Fruit fly (Drosophila melanogaster) Kc167 (cell line): ENCODE data around the gene Ser.

ENCODE experiments used
- Myc ChIP-seq: fragments of >200 bp; optimal IDR thresholded peaks from 2 replicates; lab custom pipeline; 2017; ENCODE audit warnings: missing external identifiers
- Sin3A ChIP-seq: fragments of >200 bp; optimal IDR thresholded peaks from 2 replicates; lab custom pipeline; 2018; ENCODE audit warnings: missing external identifiers
- h ChIP-seq: fragments of >200 bp; optimal IDR thresholded peaks from 3 replicates; lab custom pipeline; 2018; ENCODE audit warnings: missing external identifiers
- insv ChIP-seq: fragments of >200 bp; optimal IDR thresholded peaks from 3 replicates; lab custom pipeline; 2018; ENCODE audit warnings: missing external identifiers
- psq ChIP-seq: fragments of >200 bp; optimal IDR thresholded peaks from 2 replicates; lab custom pipeline; 2017; ENCODE audit warnings: missing external identifiers
- ttk ChIP-seq: sonication (Bioruptor generic); optimal IDR thresholded peaks from 2 replicates; lab custom pipeline; 2017; ENCODE audit warnings: missing external identifiers

Gene Ser

DNA sequence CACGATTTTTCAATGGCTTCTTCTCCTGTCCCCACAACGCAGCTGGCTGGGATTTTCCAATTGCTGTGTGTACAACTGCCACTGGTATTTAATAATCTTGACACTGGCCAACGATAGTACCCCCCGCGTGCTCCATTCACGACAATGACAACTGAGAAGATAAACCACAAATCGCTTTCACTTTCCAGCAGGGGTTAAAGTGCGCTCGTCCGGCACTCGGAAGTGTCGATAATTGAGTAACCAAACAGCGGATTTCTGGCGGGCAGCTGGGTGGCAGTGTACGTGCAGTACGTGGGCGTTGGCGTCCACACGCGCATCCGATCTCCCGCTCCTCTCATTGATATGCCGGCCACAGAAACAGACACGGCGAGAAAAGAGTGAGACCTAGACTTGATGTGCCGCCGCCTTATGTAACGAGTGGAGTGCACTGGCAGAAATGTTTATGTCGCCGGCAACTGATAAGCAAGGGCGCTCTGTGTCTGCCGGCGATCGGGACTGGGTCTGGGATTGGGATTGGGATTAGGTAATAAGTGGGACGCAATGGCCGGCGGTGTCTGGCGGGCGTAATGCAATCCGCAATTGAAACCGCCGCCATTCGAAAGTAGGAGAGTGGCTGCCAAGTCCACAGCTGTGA is 59.2 kb downstream of the Ser start:
- TF ChIP-seq Sin3A (no peak), psq (lab: Kevin White, UChicago) (no peak), h (lab: Kevin White, UChicago) (no peak), insv (lab: Kevin White, UChicago) (no peak), Myc (no peak), ttk (lab: Kevin White, UChicago) (no peak)

DNA sequence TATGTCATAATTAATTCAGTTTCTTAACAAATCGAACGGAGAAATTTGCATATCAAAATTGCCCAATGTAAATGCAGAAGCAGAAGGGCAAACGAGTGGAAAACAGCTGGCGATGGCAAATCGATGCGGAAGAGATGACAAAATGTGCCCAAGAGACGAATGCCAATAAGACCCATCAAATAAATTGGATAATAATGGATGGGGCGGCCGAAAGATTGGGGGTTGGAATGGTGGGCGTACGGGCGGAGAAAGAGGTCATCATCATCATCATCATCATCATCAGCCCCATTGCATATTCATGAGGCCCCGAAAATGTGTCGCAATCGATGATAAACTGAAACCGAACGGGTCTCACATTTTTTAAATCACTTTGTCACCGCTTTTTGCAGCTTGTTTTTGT is 60.1 kb downstream of the Ser start:
- TF ChIP-seq psq (lab: Kevin White, UChicago) (no peak), ttk (lab: Kevin White, UChicago) (no peak), Sin3A (no peak), insv (lab: Kevin White, UChicago) (no peak), Myc (no peak), h (lab: Kevin White, UChicago) (no peak)

DNA sequence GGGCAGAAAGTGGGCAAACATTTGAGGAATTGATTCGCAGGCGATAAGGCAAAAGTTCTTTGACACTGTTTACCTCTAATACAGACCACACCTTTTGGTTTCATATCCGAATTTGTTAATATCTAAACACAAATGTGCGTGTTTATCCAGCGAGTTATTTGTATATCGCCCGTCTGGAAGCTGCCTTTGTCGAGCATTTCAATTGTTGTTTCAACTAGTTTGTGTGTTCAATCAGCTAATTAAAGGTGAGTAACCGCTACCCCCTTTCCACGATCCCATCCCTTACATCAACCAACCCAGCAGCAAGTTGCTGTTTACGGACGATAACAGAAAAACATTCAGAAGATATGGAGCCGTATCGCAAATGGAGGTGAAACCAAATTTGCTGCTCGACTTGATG is 62.7 kb downstream of the Ser start:
- TF ChIP-seq Myc (no peak), insv (lab: Kevin White, UChicago) (no peak), h (lab: Kevin White, UChicago) (no peak)

DNA sequence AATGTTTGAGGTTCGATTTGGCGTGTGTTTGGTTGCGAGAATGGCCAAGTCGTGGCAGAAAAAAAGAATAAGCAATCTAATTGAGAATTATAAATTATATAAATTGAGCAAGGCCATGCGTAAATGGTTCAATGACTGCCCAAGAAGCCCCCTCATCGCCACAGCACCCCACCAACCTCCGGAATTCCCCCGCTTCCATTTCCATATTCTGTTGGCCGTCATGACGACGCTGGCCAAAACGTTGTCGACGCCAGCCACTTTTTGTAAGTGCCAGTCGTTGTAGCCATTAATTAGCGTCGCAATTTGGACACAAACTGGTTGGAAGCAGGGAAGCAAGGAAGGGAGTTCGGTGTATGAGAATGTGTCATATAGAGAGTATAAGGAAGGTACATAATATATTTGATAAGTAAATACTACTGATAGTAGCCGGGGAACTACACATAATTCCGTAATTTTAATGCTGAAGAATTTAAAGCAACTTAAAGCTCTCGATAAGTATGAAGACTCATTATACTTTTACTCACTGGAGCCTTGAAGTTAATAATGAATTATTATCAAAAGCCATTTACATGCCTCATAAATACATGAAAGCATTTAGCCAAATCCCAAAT is 63.4 kb downstream of the Ser start:
- TF ChIP-seq Myc: no peak
- no peak for TF ChIP-seq psq (lab: Kevin White, UChicago)
- TF ChIP-seq h (lab: Kevin White, UChicago): no peak

DNA sequence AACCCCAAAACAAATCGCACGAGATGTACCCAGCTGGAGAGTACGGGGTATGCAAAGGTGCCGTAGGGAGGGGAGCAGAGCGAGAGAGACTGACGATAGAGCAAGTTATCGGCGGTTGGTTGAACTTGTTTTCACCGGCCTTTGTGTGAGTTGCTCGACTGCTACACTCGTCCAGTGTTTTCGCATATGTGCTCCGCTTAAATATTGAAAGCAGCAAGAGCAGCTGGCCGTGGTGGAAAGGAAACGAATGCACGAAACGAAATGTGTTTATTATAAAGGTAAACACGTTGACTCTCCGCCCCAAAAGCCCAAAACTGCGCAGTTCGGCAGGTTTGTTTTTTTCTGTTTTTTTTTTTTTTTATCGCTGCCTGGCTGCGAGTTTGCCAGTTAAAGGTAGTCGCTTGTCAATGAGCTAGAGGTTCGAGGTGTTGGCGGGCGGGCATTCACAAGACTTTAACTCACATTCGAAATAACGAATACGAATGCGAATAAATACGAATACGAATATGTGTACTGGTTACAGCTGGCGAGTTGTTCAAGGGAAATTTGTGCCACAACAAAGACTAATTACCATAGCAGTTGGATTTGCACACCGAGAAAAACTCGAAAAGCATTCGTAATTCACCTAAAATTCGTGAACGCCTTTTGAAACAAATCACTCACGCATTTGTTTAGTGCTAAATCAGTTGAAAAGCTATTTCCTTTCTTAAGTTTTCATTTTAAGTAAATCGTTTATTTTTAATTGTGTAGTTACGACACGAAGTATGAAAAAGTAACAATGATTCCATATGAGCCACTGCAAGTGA is 64.3 kb downstream of the Ser start:
- TF ChIP-seq psq (lab: Kevin White, UChicago): no peak
- no peak for TF ChIP-seq h (lab: Kevin White, UChicago)
- TF ChIP-seq Sin3A: no peak
- no peak for TF ChIP-seq insv (lab: Kevin White, UChicago)
- no peak for TF ChIP-seq ttk (lab: Kevin White, UChicago)
- TF ChIP-seq Myc: no peak

DNA sequence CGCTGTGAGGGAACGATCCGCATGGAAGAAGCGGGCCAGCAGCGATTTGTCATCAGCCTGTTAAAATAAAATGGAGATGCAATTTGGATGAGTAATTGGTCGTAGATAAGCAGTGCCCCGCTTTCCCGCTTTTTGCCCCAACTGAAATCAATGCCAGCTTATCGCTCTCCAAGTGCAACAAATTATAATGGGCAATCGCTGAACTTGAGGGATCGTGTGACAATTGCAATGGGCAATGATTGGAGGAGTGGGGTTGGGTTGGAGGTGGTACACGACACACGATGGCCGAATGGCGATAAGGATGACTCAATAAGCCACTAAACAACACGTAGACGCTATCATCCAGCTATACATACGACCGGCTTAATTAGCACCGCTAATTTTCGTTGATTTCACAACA is 65.3 kb downstream of the Ser start:
- TF ChIP-seq psq (lab: Kevin White, UChicago) (no peak), h (lab: Kevin White, UChicago) (no peak), Myc (no peak), Sin3A (no peak), insv (lab: Kevin White, UChicago) (no peak), ttk (lab: Kevin White, UChicago) (no peak)

DNA sequence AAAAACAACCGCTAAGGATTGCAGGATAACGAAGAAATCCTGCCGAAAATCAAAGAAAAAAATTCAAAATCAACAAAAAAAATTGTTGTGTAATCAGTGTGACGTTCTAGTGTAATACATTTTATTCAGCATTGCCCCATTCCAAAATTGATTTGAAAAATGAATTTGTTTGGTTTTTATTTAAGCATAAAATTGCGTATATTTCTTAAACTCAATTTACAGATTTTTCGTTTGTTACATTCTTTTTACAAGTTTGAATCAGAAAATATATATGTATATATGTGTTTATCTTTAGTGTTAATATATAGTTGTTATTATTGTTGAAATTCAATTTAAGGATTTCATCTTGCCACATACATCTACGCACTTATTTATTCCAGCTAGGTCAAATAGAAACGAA is 69.5 kb downstream of the Ser start, which contains the start of gene CG6059:
Gene CG6059, minus strand, starts transcription at position 101 of the 400 bp plus-strand sequence.
- no peak for TF ChIP-seq Myc
- no peak for TF ChIP-seq ttk (lab: Kevin White, UChicago)
- no peak for TF ChIP-seq Sin3A
- no peak for TF ChIP-seq insv (lab: Kevin White, UChicago)
- no peak for TF ChIP-seq psq (lab: Kevin White, UChicago)
- TF ChIP-seq h (lab: Kevin White, UChicago): no peak
